Worm (Caenorhabditis elegans) whole organism, mixed stage, embryonic: ENCODE results near the gene srh-25.

Experiments
- M03D4.4 ChIP-seq: sonication (generic microtip); optimal IDR thresholded peaks from 2 replicates; lab custom pipeline; 2017; ENCODE audit warnings: mild to moderate bottlenecking, missing genetic modification characterization, missing compliant biosample characterization
- blmp-1 ChIP-seq: fragments of 150-350 bp; optimal IDR thresholded peaks from 2 replicates; lab custom pipeline; 2014; ENCODE audit warnings: missing biosample characterization, missing genetic modification characterization
- elt-1 ChIP-seq: sonication (generic microtip); optimal IDR thresholded peaks from 2 replicates; lab custom pipeline; 2017; ENCODE audit warnings: missing genetic modification characterization, mild to moderate bottlenecking, missing compliant biosample characterization, antibody characterized with exemption, moderate library complexity, borderline replicate concordance; ENCODE audit not compliant: insufficient read depth
- elt-3 ChIP-seq: fragments of 150-350 bp; optimal IDR thresholded peaks from 2 replicates; lab custom pipeline; 2014; ENCODE audit warnings: missing biosample characterization, missing genetic modification characterization
- mep-1 ChIP-seq: fragments of 150-350 bp; optimal IDR thresholded peaks from 2 replicates; lab custom pipeline; 2017; ENCODE audit warnings: missing biosample characterization, missing genetic modification reagents, missing genetic modification characterization, inconsistent platforms
- nhr-28 ChIP-seq: fragments of 150-350 bp; optimal IDR thresholded peaks from 2 replicates; lab custom pipeline; 2014; ENCODE audit warnings: missing biosample characterization, missing genetic modification characterization
- nhr-76 ChIP-seq: sonication (generic microtip); optimal IDR thresholded peaks from 2 replicates; lab custom pipeline; 2017; ENCODE audit warnings: missing biosample characterization, missing genetic modification characterization
- pha-4 ChIP-seq: fragments of 150-350 bp; optimal IDR thresholded peaks from 2 replicates; lab custom pipeline; 2018; ENCODE audit warnings: missing biosample characterization, missing genetic modification reagents, missing genetic modification characterization
- snpc-4 ChIP-seq: fragments of 150-350 bp; optimal IDR thresholded peaks from 2 replicates; lab custom pipeline; 2014; ENCODE audit warnings: missing biosample characterization, missing genetic modification characterization
- sptf-1 ChIP-seq: sonication (generic microtip); optimal IDR thresholded peaks from 2 replicates; lab custom pipeline; 2017; ENCODE audit warnings: mild to moderate bottlenecking, missing genetic modification characterization, moderate library complexity, missing compliant biosample characterization
- unc-62 ChIP-seq: fragments of 150-350 bp; optimal IDR thresholded peaks from 2 replicates; lab custom pipeline; 2014; ENCODE audit warnings: missing biosample characterization, missing genetic modification reagents, missing genetic modification characterization
- ztf-11 ChIP-seq: fragments of 150-350 bp; optimal IDR thresholded peaks from 2 replicates; lab custom pipeline; 2014; ENCODE audit warnings: missing biosample characterization, missing genetic modification characterization

DNA sequence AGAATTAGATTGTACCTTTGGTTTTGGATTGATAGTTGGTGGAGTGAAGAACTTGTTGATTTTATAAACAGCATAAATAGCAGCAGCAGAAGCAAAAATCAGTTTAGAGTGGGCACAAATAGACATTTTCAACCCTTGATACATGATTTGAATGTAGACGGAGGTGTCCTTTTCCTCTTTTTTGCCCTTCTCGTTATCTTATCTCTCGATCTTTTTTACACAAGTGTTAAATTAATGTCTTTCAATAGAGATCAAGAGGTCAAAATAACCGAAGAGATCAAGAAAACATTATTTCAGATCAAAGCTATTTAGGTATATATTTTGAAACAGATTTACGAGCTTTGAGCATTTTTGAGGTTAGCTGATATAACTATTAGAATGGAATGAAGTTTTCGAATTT is 21.7 kb downstream of the srh-25 start, which contains the start of gene cdr-7:
- TF ChIP-seq mep-1 (tag; lab: Kevin White, UChicago) (no peak), elt-3 (tag; lab: Kevin White, UChicago) (no peak), pha-4 (tag; lab: Kevin White, UChicago) (no peak), elt-1 (tag; lab: Kevin White, UChicago) (peak; percentile 12), blmp-1 (tag; lab: Kevin White, UChicago) (no peak), ztf-11 (tag; lab: Kevin White, UChicago) (no peak), unc-62 (GFP tag; lab: Kevin White, UChicago) (no peak), snpc-4 (no peak), nhr-76 (tag; lab: Kevin White, UChicago) (no peak), nhr-28 (no peak), sptf-1 (no peak), M03D4.4 (no peak)
